Fruit fly (Drosophila melanogaster) whole organism, embryonic: Measurements from ENCODE around the gene CG7907.
A peak's percentile ranks its signal among the peaks of the same experiment; 100 is the strongest.

ENCODE experiments used
- CG12299 ChIP-seq: fragments of 200-800 bp; sonication (Bioruptor generic); optimal IDR thresholded peaks from 2 replicates; lab custom pipeline; 2018; ENCODE audit warnings: missing biosample characterization, mild to moderate bottlenecking, missing genetic modification characterization
- CG12391 ChIP-seq: fragments of 200-800 bp; sonication (Bioruptor generic); optimal IDR thresholded peaks from 3 replicates; lab custom pipeline; 2018; ENCODE audit warnings: missing biosample characterization, mild to moderate bottlenecking, missing genetic modification characterization, moderate library complexity
- CG15269 ChIP-seq: fragments of 200-800 bp; sonication (Bioruptor generic); optimal IDR thresholded peaks from 2 replicates; lab custom pipeline; 2018; ENCODE audit warnings: missing biosample characterization, mild to moderate bottlenecking, missing genetic modification characterization, moderate library complexity
- CG1529 ChIP-seq: fragments of 200-800 bp; sonication (Bioruptor generic); optimal IDR thresholded peaks from 3 replicates; lab custom pipeline; 2018; ENCODE audit warnings: missing biosample characterization, missing genetic modification characterization
- CG15514 ChIP-seq: fragments of 200-800 bp; sonication (Bioruptor generic); optimal IDR thresholded peaks from 3 replicates; lab custom pipeline; 2017; ENCODE audit warnings: missing biosample characterization, missing genetic modification characterization, mild to moderate bottlenecking, moderate library complexity, missing genetic modification reagents
- CG17912 ChIP-seq: fragments of 200-800 bp; sonication (Bioruptor generic); optimal IDR thresholded peaks from 2 replicates; lab custom pipeline; 2018; ENCODE audit warnings: missing biosample characterization, mild to moderate bottlenecking, missing genetic modification characterization
- CG2116 ChIP-seq: fragments of 200-800 bp; sonication (Bioruptor generic); optimal IDR thresholded peaks from 3 replicates; lab custom pipeline; 2018; ENCODE audit warnings: missing biosample characterization, mild to moderate bottlenecking, missing genetic modification characterization
- CG32767 ChIP-seq: fragments of 200-800 bp; sonication (Bioruptor generic); IDR thresholded peaks from 2 replicates; pipeline ENCODE4 v1.3.6; 2022; ENCODE audit warnings: missing biosample characterization, missing genetic modification characterization
- CG33557 ChIP-seq: fragments of 200-800 bp; sonication (Bioruptor generic); optimal IDR thresholded peaks from 2 replicates; lab custom pipeline; 2019; ENCODE audit warnings: missing biosample characterization, mild to moderate bottlenecking, missing genetic modification characterization, moderate library complexity
- CG34422 ChIP-seq: fragments of 200-800 bp; sonication (Bioruptor generic); IDR thresholded peaks from 3 replicates; pipeline ENCODE4 v1.3.6; 2022; ENCODE audit warnings: missing biosample characterization, missing genetic modification characterization
- CG3847 ChIP-seq: fragments of 200-800 bp; sonication (Bioruptor generic); IDR thresholded peaks from 2 replicates; pipeline ENCODE4 v1.3.6; 2022; ENCODE audit warnings: missing biosample characterization, missing genetic modification characterization
- CG3995 ChIP-seq: fragments of 200-800 bp; sonication (Bioruptor generic); optimal IDR thresholded peaks from 3 replicates; lab custom pipeline; 2016; ENCODE audit warnings: missing biosample characterization, missing genetic modification characterization
- CG4424 ChIP-seq: fragments of 200-800 bp; sonication (Bioruptor generic); optimal IDR thresholded peaks from 3 replicates; lab custom pipeline; 2016; ENCODE audit warnings: missing biosample characterization, missing genetic modification characterization
- CG6254 ChIP-seq: fragments of 200-800 bp; sonication (Bioruptor generic); optimal IDR thresholded peaks from 3 replicates; lab custom pipeline; 2017; ENCODE audit warnings: mild to moderate bottlenecking, missing biosample characterization, missing genetic modification reagents, missing genetic modification characterization
- CG6813 ChIP-seq: fragments of 200-800 bp; sonication (Bioruptor generic); optimal IDR thresholded peaks from 2 replicates; lab custom pipeline; 2017; ENCODE audit warnings: missing biosample characterization, missing genetic modification characterization, mild to moderate bottlenecking, moderate library complexity, missing genetic modification reagents
- CG7556 ChIP-seq: fragments of 200-800 bp; sonication (Bioruptor generic); optimal IDR thresholded peaks from 2 replicates; lab custom pipeline; 2017; ENCODE audit warnings: missing biosample characterization, mild to moderate bottlenecking, missing genetic modification characterization
- CG7963 ChIP-seq: fragments of 200-800 bp; sonication (Bioruptor generic); IDR thresholded peaks from 3 replicates; pipeline ENCODE4 v1.3.6; 2022; ENCODE audit warnings: missing biosample characterization, missing genetic modification characterization; ENCODE audit not compliant: partially characterized antibody
- Dbx ChIP-seq: fragments of 200-800 bp; sonication (Bioruptor generic); IDR thresholded peaks from 3 replicates; pipeline ENCODE4 v1.3.6; 2022; ENCODE audit warnings: missing biosample characterization, missing genetic modification characterization
- Deaf1 ChIP-seq: fragments of 200-800 bp; optimal IDR thresholded peaks from 3 replicates; lab custom pipeline; 2019; ENCODE audit warnings: missing biosample characterization, mild to moderate bottlenecking, missing genetic modification characterization, moderate library complexity
- Drgx ChIP-seq: fragments of 200-800 bp; sonication (Bioruptor generic); IDR thresholded peaks from 2 replicates; pipeline ENCODE4 v1.3.6; 2022; ENCODE audit warnings: missing biosample characterization, missing genetic modification characterization
- HLH54F ChIP-seq: fragments of 200-800 bp; sonication (Bioruptor generic); optimal IDR thresholded peaks from 3 replicates; lab custom pipeline; 2016; ENCODE audit warnings: missing biosample characterization, missing genetic modification characterization
- HLHmδ ChIP-seq: fragments of 200-800 bp; sonication (Bioruptor generic); optimal IDR thresholded peaks from 2 replicates; lab custom pipeline; 2018; ENCODE audit warnings: missing biosample characterization, mild to moderate bottlenecking, missing genetic modification characterization, moderate library complexity
- Hr78 ChIP-seq, 2 experiments: fragments of 200-800 bp in 1 of 2; fragments of >200 bp in 1 of 2; sonication (Bioruptor generic) in 1 of 2; optimal IDR thresholded peaks; 2 replicates each; lab custom pipeline; 2017 to 2019; ENCODE audit warnings: missing biosample characterization in 2 of 2, missing genetic modification characterization in 2 of 2, mild to moderate bottlenecking in 1 of 2, moderate library complexity in 1 of 2
- Lhr ChIP-seq: fragments of 200-800 bp; sonication (Bioruptor generic); optimal IDR thresholded peaks from 3 replicates; lab custom pipeline; 2017; ENCODE audit warnings: mild to moderate bottlenecking, missing biosample characterization, missing genetic modification reagents, missing genetic modification characterization
- MBD-R2 ChIP-seq: fragments of 200-800 bp; sonication (Bioruptor generic); IDR thresholded peaks from 2 replicates; pipeline ENCODE4 v1.3.6; 2022; ENCODE audit warnings: missing biosample characterization, missing genetic modification characterization
- Neu2 ChIP-seq: fragments of 200-800 bp; sonication (Bioruptor generic); optimal IDR thresholded peaks from 3 replicates; lab custom pipeline; 2016; ENCODE audit warnings: missing biosample characterization, missing genetic modification characterization, borderline replicate concordance
- NfI ChIP-seq: fragments of 200-800 bp; sonication (Bioruptor generic); optimal IDR thresholded peaks from 3 replicates; lab custom pipeline; 2018; ENCODE audit warnings: missing biosample characterization, mild to moderate bottlenecking, missing genetic modification characterization, moderate library complexity
- Ssrp ChIP-seq: fragments of 200-800 bp; sonication (Bioruptor generic); optimal IDR thresholded peaks from 2 replicates; lab custom pipeline; 2018; ENCODE audit warnings: missing biosample characterization, mild to moderate bottlenecking, missing genetic modification characterization, moderate library complexity
- Xbp1 ChIP-seq: fragments of 200-800 bp; sonication (Bioruptor generic); optimal IDR thresholded peaks from 3 replicates; lab custom pipeline; 2016; ENCODE audit warnings: missing biosample characterization, mild to moderate bottlenecking, missing genetic modification characterization
- al ChIP-seq: fragments of 200-800 bp; sonication (Bioruptor generic); IDR thresholded peaks from 2 replicates; pipeline ENCODE4 v1.3.6; 2022; ENCODE audit warnings: missing biosample characterization, missing genetic modification characterization
- ara ChIP-seq: fragments of 200-800 bp; sonication (Bioruptor generic); IDR thresholded peaks from 2 replicates; pipeline ENCODE4 v1.3.6; 2022; ENCODE audit warnings: missing biosample characterization, missing genetic modification characterization
- bab2 ChIP-seq: fragments of 200-800 bp; sonication (Bioruptor generic); optimal IDR thresholded peaks from 2 replicates; lab custom pipeline; 2016; ENCODE audit warnings: missing biosample characterization, missing genetic modification characterization
- btn ChIP-seq: fragments of 200-800 bp; sonication (Bioruptor generic); optimal IDR thresholded peaks from 2 replicates; lab custom pipeline; 2016; ENCODE audit warnings: missing biosample characterization, missing genetic modification characterization
- cas ChIP-seq: fragments of 200-800 bp; sonication (Bioruptor generic); IDR thresholded peaks from 2 replicates; pipeline ENCODE4 v1.3.6; 2022; ENCODE audit warnings: missing biosample characterization, missing genetic modification characterization
- chinmo ChIP-seq: fragments of 200-800 bp; sonication (Bioruptor generic); IDR thresholded peaks from 4 replicates; pipeline ENCODE4 v1.3.6; 2022; ENCODE audit warnings: missing biosample characterization, missing genetic modification characterization; ENCODE audit not compliant: partially characterized antibody
- dpn ChIP-seq, 2 experiments: fragments of 200-800 bp; sonication (Bioruptor generic); optimal IDR thresholded peaks; 3 replicates each; lab custom pipeline; 2016; ENCODE audit warnings: missing biosample characterization in 2 of 2, missing genetic modification characterization in 2 of 2
- ems ChIP-seq: fragments of 200-800 bp; sonication (Bioruptor generic); optimal IDR thresholded peaks from 3 replicates; lab custom pipeline; 2016; ENCODE audit warnings: missing biosample characterization, missing genetic modification characterization
- knrl ChIP-seq: fragments of 200-800 bp; sonication (Bioruptor generic); IDR thresholded peaks from 3 replicates; pipeline ENCODE4 v1.3.6; 2022; ENCODE audit warnings: missing biosample characterization, missing genetic modification characterization; ENCODE audit not compliant: partially characterized antibody
- mirr ChIP-seq: fragments of 200-800 bp; sonication (Bioruptor generic); optimal IDR thresholded peaks from 3 replicates; lab custom pipeline; 2018; ENCODE audit warnings: missing biosample characterization, mild to moderate bottlenecking, missing genetic modification characterization
- oc ChIP-seq: fragments of 200-800 bp; sonication (Bioruptor generic); optimal IDR thresholded peaks from 2 replicates; lab custom pipeline; 2018; ENCODE audit warnings: missing biosample characterization, mild to moderate bottlenecking, missing genetic modification characterization, moderate library complexity
- org-1 ChIP-seq: fragments of 200-800 bp; sonication (Bioruptor generic); optimal IDR thresholded peaks from 2 replicates; lab custom pipeline; 2017; ENCODE audit warnings: missing biosample characterization, missing genetic modification characterization
- pfk ChIP-seq: fragments of 200-800 bp; sonication (Bioruptor generic); optimal IDR thresholded peaks from 2 replicates; lab custom pipeline; 2018; ENCODE audit warnings: missing biosample characterization, mild to moderate bottlenecking, missing genetic modification characterization, moderate library complexity
- pros ChIP-seq: fragments of 200-800 bp; sonication (Bioruptor generic); optimal IDR thresholded peaks from 3 replicates; lab custom pipeline; 2019; ENCODE audit warnings: missing biosample characterization, mild to moderate bottlenecking, missing genetic modification characterization, moderate library complexity
- run ChIP-seq: fragments of 200-800 bp; sonication (Bioruptor generic); optimal IDR thresholded peaks from 3 replicates; lab custom pipeline; 2018; ENCODE audit warnings: missing biosample characterization, mild to moderate bottlenecking, missing genetic modification characterization
- scrt ChIP-seq: fragments of 200-800 bp; sonication (Bioruptor generic); optimal IDR thresholded peaks from 2 replicates; lab custom pipeline; 2018; ENCODE audit warnings: missing biosample characterization, mild to moderate bottlenecking, missing genetic modification characterization, moderate library complexity
- sug ChIP-seq: fragments of 200-800 bp; optimal IDR thresholded peaks from 2 replicates; lab custom pipeline; 2019; ENCODE audit warnings: missing biosample characterization, mild to moderate bottlenecking, missing genetic modification characterization, moderate library complexity
- trh ChIP-seq: fragments of 200-800 bp; sonication (Bioruptor generic); optimal IDR thresholded peaks from 2 replicates; lab custom pipeline; 2016; ENCODE audit warnings: missing biosample characterization, missing genetic modification characterization
- vfl ChIP-seq: fragments of 200-800 bp; sonication (Bioruptor generic); optimal IDR thresholded peaks from 2 replicates; lab custom pipeline; 2016; ENCODE audit warnings: missing biosample characterization, missing genetic modification characterization

The CG7907 gene

DNA sequence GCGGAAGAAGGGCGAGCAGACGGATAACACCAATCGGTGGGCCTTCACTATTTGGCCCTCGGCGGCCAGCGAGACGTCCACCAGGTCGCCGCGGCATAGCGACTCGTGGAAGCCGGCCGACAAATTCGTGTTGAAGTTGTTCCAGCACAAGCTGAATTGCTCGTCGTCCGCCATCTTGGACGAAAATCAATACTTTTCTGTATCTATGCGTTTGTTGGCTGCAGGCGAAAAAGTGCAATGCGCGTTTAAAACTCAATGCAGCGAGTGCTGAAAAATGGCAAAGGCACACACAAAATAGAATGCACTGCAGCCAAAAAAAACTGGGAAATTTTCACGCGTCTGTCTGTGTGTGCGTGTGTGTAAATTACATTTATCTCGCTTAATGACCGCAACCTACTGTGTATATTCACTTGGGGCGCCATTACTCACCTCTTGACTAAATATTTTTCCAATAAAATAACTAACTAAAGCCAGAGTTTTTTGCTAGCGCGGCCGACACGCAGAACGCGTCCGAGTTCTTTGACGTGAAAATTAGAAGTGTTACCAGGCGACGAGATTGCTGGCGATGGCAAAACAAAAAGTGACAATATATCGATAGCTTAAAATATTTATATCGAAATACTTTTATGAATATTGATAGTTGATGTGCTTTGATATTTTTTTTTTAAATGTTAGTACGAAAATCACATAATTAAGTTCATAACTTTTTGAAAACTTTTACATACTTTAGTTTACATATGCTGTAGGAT, 26.5 kb upstream of the CG7907 start (continued):
- TF ChIP-seq Neu2 (GFP tag; lab: Kevin White, UChicago) (no peak), bab2 (GFP tag; lab: Kevin White, UChicago) (no peak), CG1529 (GFP tag; lab: Kevin White, UChicago) (no peak), al (GFP tag; lab: Robert Waterston, UW) (no peak), trh (GFP tag; lab: Kevin White, UChicago) (no peak), NfI (GFP tag; lab: Kevin White, UChicago) (no peak), ara (GFP tag; lab: Robert Waterston, UW) (no peak), Hr78 (GFP tag; optimal IDR thresholded peaks at IDR 0.05; lab: Kevin White, UChicago) (no peak), pros (GFP tag; lab: Kevin White, UChicago) (no peak), Deaf1 (tag; lab: Kevin White, UChicago) (no peak), knrl (GFP tag; lab: Robert Waterston, UW) (peak; percentile 87), CG32767 (GFP tag; lab: Robert Waterston, UW) (0 out of 2 replicates have a peak, but pooled peaks have one; percentile 54), CG15514 (GFP tag; lab: Kevin White, UChicago) (no peak), CG3995 (GFP tag; lab: Kevin White, UChicago) (peak; percentile 99), chinmo (GFP tag; lab: Robert Waterston, UW) (peak; percentile 74; the same call in 3 of the 4 replicates), CG7963 (peak; percentile 59; the same call in 2 of the 3 replicates), CG6813 (no peak), mirr (GFP tag; lab: Kevin White, UChicago) (no peak), Xbp1 (GFP tag; lab: Kevin White, UChicago) (peak; percentile 8), cas (GFP tag; lab: Robert Waterston, UW) (no peak), run (tag; lab: Kevin White, UChicago) (no peak), CG15269 (no peak), CG7556 (no peak), CG34422 (GFP tag; lab: Robert Waterston, UW) (peak; percentile 36; the same call in 1 of the 3 replicates), Ssrp (tag; lab: Kevin White, UChicago) (peak; percentile 36), sug (tag; lab: Kevin White, UChicago) (no peak), CG3847 (GFP tag; lab: Robert Waterston, UW) (peak; percentile 6; the same call in 1 of the 2 replicates), ems (GFP tag; lab: Kevin White, UChicago) (no peak), Dbx (GFP tag; lab: Robert Waterston, UW) (peak; percentile 24; the same call in 1 of the 3 replicates), MBD-R2 (peak; percentile 9; the same call in 1 of the 2 replicates), dpn (GFP tag; optimal IDR thresholded peaks at IDR 0.05; lab: Kevin White, UChicago) (peak in 1 of 2 experiments; percentile 30), CG6254 (GFP tag; lab: Kevin White, UChicago) (no peak), CG33557 (GFP tag; lab: Kevin White, UChicago) (peak; percentile 39), CG12299 (tag; lab: Kevin White, UChicago) (peak; percentile 30), CG17912 (GFP tag; lab: Kevin White, UChicago) (peak; percentile 27), vfl (no peak), oc (no peak), HLH54F (GFP tag; lab: Kevin White, UChicago) (no peak), CG12391 (tag; lab: Kevin White, UChicago) (peak; percentile 59), org-1 (no peak), Drgx (no peak), pfk (GFP tag; lab: Kevin White, UChicago) (no peak), HLHmδ (no peak), scrt (GFP tag; lab: Kevin White, UChicago) (no peak), CG4424 (GFP tag; lab: Kevin White, UChicago) (peak; percentile 6), btn (GFP tag; lab: Kevin White, UChicago) (no peak), CG2116 (GFP tag; lab: Kevin White, UChicago) (peak; percentile 36), Lhr (GFP tag; lab: Kevin White, UChicago) (peak; percentile 19)
